Fruit fly (Drosophila melanogaster): ENCODE data around the gene wol.
A peak's percentile ranks its signal among the peaks of the same experiment; 100 is the strongest.

wol gene

dm6 chr2L:8302766-8303479, at the start of gene wol, which contains the start of gene Scgalpha (continued):
- TF ChIP-seq lab (GFP tag; optimal IDR thresholded peaks at IDR 0.05) (no peak), Bgb (GFP tag; IDR thresholded peaks at IDR 0.05; ENCODE audit: partially characterized antibody) (peak; percentile 74), dpn (GFP tag; optimal IDR thresholded peaks at IDR 0.05) (no peak), nmo (GFP tag; optimal IDR thresholded peaks at IDR 0.05) (peak; percentile 34), z (GFP tag; IDR thresholded peaks at IDR 0.05) (no peak), row (GFP tag; IDR thresholded peaks at IDR 0.05) (peak; percentile 66), zen2 (GFP tag; IDR thresholded peaks at IDR 0.05; ENCODE audit: partially characterized antibody) (peak; percentile 26; the same call in 2 of the 3 replicates), salm (tag; optimal IDR thresholded peaks at IDR 0.05) (no peak), HLH4C (GFP tag; IDR thresholded peaks at IDR 0.05; ENCODE audit: partially characterized antibody) (peak; percentile 69), sna (GFP tag; IDR thresholded peaks at IDR 0.05; ENCODE audit: partially characterized antibody) (0 out of 2 replicates have a peak, but pooled peaks have one; percentile 58), Scr (GFP tag; IDR thresholded peaks at IDR 0.05; ENCODE audit: partially characterized antibody) (peak; percentile 60), vnd (GFP tag; IDR thresholded peaks at IDR 0.05; ENCODE audit: partially characterized antibody) (no peak; the same call in 2 of the 3 replicates), ewg (GFP tag; optimal IDR thresholded peaks at IDR 0.05) (peak; percentile 74), hth (optimal IDR thresholded peaks at IDR 0.05) (no peak), CG10543 (GFP tag; optimal IDR thresholded peaks at IDR 0.05) (peak; percentile 16), NC2α (GFP tag; optimal IDR thresholded peaks at IDR 0.05) (no peak), CG14860 (GFP tag; IDR thresholded peaks at IDR 0.05; ENCODE audit: partially characterized antibody) (0 out of 3 replicates have a peak, but pooled peaks have one; percentile 41), Xbp1 (GFP tag; optimal IDR thresholded peaks at IDR 0.05) (peak; percentile 3), Dp (GFP tag; optimal IDR thresholded peaks at IDR 0.05) (peak; percentile 69), Sry-δ (GFP tag; optimal IDR thresholded peaks at IDR 0.05) (peak; percentile 81), CG12659 (GFP tag; optimal IDR thresholded peaks at IDR 0.05) (peak; percentile 52), ems (GFP tag; optimal IDR thresholded peaks at IDR 0.05) (no peak), lmd (GFP tag; IDR thresholded peaks at IDR 0.05) (no peak), inv (GFP tag; IDR thresholded peaks at IDR 0.05; ENCODE audit: partially characterized antibody) (peak; percentile 51), MESR4 (GFP tag; optimal IDR thresholded peaks at IDR 0.05) (peak; percentile 66), CG4360 (GFP tag; IDR thresholded peaks at IDR 0.05) (0 out of 2 replicates have a peak, but pooled peaks have one; percentile 8), dmrt99B (tag; optimal IDR thresholded peaks at IDR 0.05) (no peak), Fer2 (tag; optimal IDR thresholded peaks at IDR 0.05) (no peak), CG7556 (GFP tag; optimal IDR thresholded peaks at IDR 0.05) (no peak), hbn (GFP tag; IDR thresholded peaks at IDR 0.05; ENCODE audit: partially characterized antibody) (0 out of 2 replicates have a peak, but pooled peaks have one; percentile 36), h (optimal IDR thresholded peaks at IDR 0.05) (no peak), CG30020 (tag; optimal IDR thresholded peaks at IDR 0.05) (no peak), insv (GFP tag; optimal IDR thresholded peaks at IDR 0.05) (peak in 1 of 2 experiments; percentile 60), org-1 (GFP tag; optimal IDR thresholded peaks at IDR 0.05) (no peak), CG12299 (tag; optimal IDR thresholded peaks at IDR 0.05) (no peak), Trl (optimal IDR thresholded peaks at IDR 0.05) (peak in 1 of 2 experiments; percentile 49), Trl (GFP tag; optimal IDR thresholded peaks at IDR 0.05) (no peak), CG12219 (GFP tag; optimal IDR thresholded peaks at IDR 0.05) (no peak), Drgx (GFP tag; IDR thresholded peaks at IDR 0.05) (no peak), CG1024 (GFP tag; IDR thresholded peaks at IDR 0.05) (no peak), CG14710 (tag; optimal IDR thresholded peaks at IDR 0.05) (peak; percentile 8), vvl (GFP tag; IDR thresholded peaks at IDR 0.05) (peak; percentile 25; the same call in 1 of the 2 replicates), CG6791 (GFP tag; IDR thresholded peaks at IDR 0.05; ENCODE audit: partially characterized antibody) (peak; percentile 50; the same call in 2 of the 3 replicates), MBD-R2 (GFP tag; IDR thresholded peaks at IDR 0.05) (peak; percentile 77), CG3065 (GFP tag; optimal IDR thresholded peaks at IDR 0.05) (no peak), CG31441 (GFP tag; IDR thresholded peaks at IDR 0.05) (peak; percentile 46; the same call in 1 of the 2 replicates), pnt (GFP tag; optimal IDR thresholded peaks at IDR 0.05) (no peak), Med (GFP tag) (peak; percentile 40), wor (GFP tag; IDR thresholded peaks at IDR 0.05) (no peak)
